Worm (Caenorhabditis elegans) whole organism, L2 larva: Measurements from ENCODE around the gene irld-57.

Experiments
- ZK546.5 ChIP-seq: sonication (generic microtip); optimal IDR thresholded peaks from 2 replicates; lab custom pipeline; 2017; ENCODE audit warnings: missing biosample characterization, missing genetic modification characterization
- aly-2 ChIP-seq: fragments of 150-350 bp; optimal IDR thresholded peaks from 2 replicates; lab custom pipeline; 2014; ENCODE audit warnings: missing biosample characterization, missing genetic modification characterization
- ama-1 ChIP-seq: fragments of 150-350 bp; optimal IDR thresholded peaks from 2 replicates; lab custom pipeline; 2018; ENCODE audit warnings: inconsistent platforms
- ceh-82 ChIP-seq: fragments of 150-350 bp; optimal IDR thresholded peaks from 2 replicates; lab custom pipeline; 2014; ENCODE audit warnings: missing biosample characterization, missing genetic modification characterization

DNA sequence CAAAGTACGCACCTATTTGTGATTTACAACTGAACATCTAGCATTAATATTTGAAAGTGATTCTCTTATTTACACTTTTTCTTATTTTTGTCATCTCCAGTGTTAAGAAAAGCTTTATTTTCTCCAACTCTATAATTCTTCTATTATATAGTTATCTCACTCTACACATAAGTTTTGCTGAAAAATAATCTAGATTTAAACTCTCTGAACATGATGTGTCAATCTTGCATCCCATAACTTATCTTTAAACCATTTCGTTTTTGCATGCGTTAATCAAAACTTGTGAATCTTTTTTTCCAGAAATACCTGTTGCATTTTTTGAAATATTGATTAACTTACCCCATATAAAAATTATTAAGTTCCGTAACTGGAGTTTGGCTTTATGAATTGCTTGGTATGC lies 36.6 kb downstream of the irld-57 start, which contains the start of gene nhr-268:
- TF ChIP-seq ZK546.5 (tag; lab: Kevin White, UChicago) (no peak), ama-1 (lab: Kevin White, UChicago) (no peak), ceh-82 (no peak), aly-2 (tag; lab: Kevin White, UChicago) (no peak)
